Fruit fly (Drosophila melanogaster) whole organism, embryonic: ENCODE data around the gene CG16953.

ENCODE experiments used
- Aef1 ChIP-seq: fragments of 200-800 bp; sonication (Bioruptor generic); IDR thresholded peaks from 3 replicates; pipeline ENCODE4 v1.3.6; 2022; ENCODE audit warnings: missing biosample characterization, missing genetic modification characterization
- Asciz ChIP-seq: fragments of 200-800 bp; sonication (Bioruptor generic); optimal IDR thresholded peaks from 2 replicates; lab custom pipeline; 2017; ENCODE audit warnings: missing biosample characterization, mild to moderate bottlenecking, missing genetic modification characterization, missing genetic modification reagents
- Atf6 ChIP-seq: fragments of 200-800 bp; sonication (Bioruptor generic); IDR thresholded peaks from 2 replicates; pipeline ENCODE4 v1.3.6; 2022; ENCODE audit warnings: missing biosample characterization, missing genetic modification characterization
- Bgb ChIP-seq: fragments of 200-800 bp; sonication (Bioruptor generic); IDR thresholded peaks from 2 replicates; pipeline ENCODE4 v1.3.6; 2022; ENCODE audit warnings: missing biosample characterization, missing genetic modification characterization; ENCODE audit not compliant: partially characterized antibody
- CG11723 ChIP-seq: fragments of 200-800 bp; sonication (Bioruptor generic); optimal IDR thresholded peaks from 2 replicates; lab custom pipeline; 2017; ENCODE audit warnings: missing biosample characterization, mild to moderate bottlenecking, missing genetic modification characterization
- CG12659 ChIP-seq: fragments of 200-800 bp; sonication (Bioruptor generic); optimal IDR thresholded peaks from 3 replicates; lab custom pipeline; 2017; ENCODE audit warnings: mild to moderate bottlenecking, missing biosample characterization, missing genetic modification reagents, missing genetic modification characterization
- CG14050 ChIP-seq: fragments of 200-800 bp; sonication (Bioruptor generic); IDR thresholded peaks from 3 replicates; pipeline ENCODE4 v1.3.6; 2022; ENCODE audit warnings: missing biosample characterization, missing genetic modification characterization
- CG14441 ChIP-seq: fragments of 200-800 bp; sonication (Bioruptor generic); IDR thresholded peaks from 2 replicates; pipeline ENCODE4 v1.3.6; 2022; ENCODE audit warnings: missing biosample characterization, missing genetic modification characterization
- CG14667 ChIP-seq: fragments of 200-800 bp; sonication (Bioruptor generic); IDR thresholded peaks from 2 replicates; pipeline ENCODE4 v1.3.6; 2022; ENCODE audit warnings: missing biosample characterization, missing genetic modification characterization
- CG14710 ChIP-seq: fragments of 200-800 bp; sonication (Bioruptor generic); optimal IDR thresholded peaks from 3 replicates; lab custom pipeline; 2019; ENCODE audit warnings: missing biosample characterization, mild to moderate bottlenecking, missing genetic modification characterization, moderate library complexity
- CG1602 ChIP-seq: fragments of 200-800 bp; sonication (Bioruptor generic); optimal IDR thresholded peaks from 3 replicates; lab custom pipeline; 2016; ENCODE audit warnings: missing biosample characterization, missing genetic modification characterization
- CG17385 ChIP-seq: fragments of 200-800 bp; sonication (Bioruptor generic); optimal IDR thresholded peaks from 3 replicates; lab custom pipeline; 2018; ENCODE audit warnings: missing biosample characterization, mild to moderate bottlenecking, missing genetic modification characterization
- CG18764 ChIP-seq: fragments of 200-800 bp; sonication (Bioruptor generic); optimal IDR thresholded peaks from 3 replicates; lab custom pipeline; 2016; ENCODE audit warnings: missing biosample characterization, missing genetic modification characterization
- CG2116 ChIP-seq: fragments of 200-800 bp; sonication (Bioruptor generic); optimal IDR thresholded peaks from 3 replicates; lab custom pipeline; 2018; ENCODE audit warnings: missing biosample characterization, mild to moderate bottlenecking, missing genetic modification characterization
- CG2889 ChIP-seq: fragments of 200-800 bp; sonication (Bioruptor generic); IDR thresholded peaks from 3 replicates; pipeline ENCODE4 v1.3.6; 2022; ENCODE audit warnings: missing biosample characterization, missing genetic modification characterization
- CG3281 ChIP-seq: fragments of 200-800 bp; sonication (Bioruptor generic); optimal IDR thresholded peaks from 3 replicates; lab custom pipeline; 2017; ENCODE audit warnings: missing biosample characterization, mild to moderate bottlenecking, missing genetic modification characterization
- CG4424 ChIP-seq: fragments of 200-800 bp; sonication (Bioruptor generic); optimal IDR thresholded peaks from 3 replicates; lab custom pipeline; 2016; ENCODE audit warnings: missing biosample characterization, missing genetic modification characterization
- CG5180 ChIP-seq: fragments of 200-800 bp; sonication (Bioruptor generic); optimal IDR thresholded peaks from 3 replicates; lab custom pipeline; 2017; ENCODE audit warnings: missing biosample characterization, missing genetic modification characterization, mild to moderate bottlenecking, moderate library complexity, missing genetic modification reagents
- CG6175 ChIP-seq: fragments of 200-800 bp; sonication (Bioruptor generic); IDR thresholded peaks from 3 replicates; pipeline ENCODE4 v1.3.6; 2022; ENCODE audit warnings: missing biosample characterization, missing genetic modification characterization
- CG6272 ChIP-seq: fragments of 200-800 bp; sonication (Bioruptor generic); IDR thresholded peaks from 2 replicates; pipeline ENCODE4 v1.3.6; 2022; ENCODE audit warnings: missing biosample characterization, missing genetic modification characterization
- CG7372 ChIP-seq: fragments of 200-800 bp; sonication (Bioruptor generic); IDR thresholded peaks from 2 replicates; pipeline ENCODE4 v1.3.6; 2022; ENCODE audit warnings: missing biosample characterization, missing genetic modification characterization
- CG7556 ChIP-seq: fragments of 200-800 bp; sonication (Bioruptor generic); optimal IDR thresholded peaks from 2 replicates; lab custom pipeline; 2017; ENCODE audit warnings: missing biosample characterization, mild to moderate bottlenecking, missing genetic modification characterization
- GATAe ChIP-seq: fragments of 200-800 bp; sonication (Bioruptor generic); conservative IDR thresholded peaks from 2 replicates; pipeline ENCODE4 v1.3.6; 2022; ENCODE audit warnings: missing biosample characterization, missing genetic modification characterization
- MESR4 ChIP-seq: fragments of 200-800 bp; sonication (Bioruptor generic); optimal IDR thresholded peaks from 2 replicates; lab custom pipeline; 2018; ENCODE audit warnings: missing biosample characterization, mild to moderate bottlenecking, missing genetic modification characterization, moderate library complexity
- Myb ChIP-seq: fragments of 200-800 bp; sonication (Bioruptor generic); optimal IDR thresholded peaks from 2 replicates; lab custom pipeline; 2016; ENCODE audit warnings: missing biosample characterization, missing genetic modification characterization
- PHDP ChIP-seq: fragments of 200-800 bp; sonication (Bioruptor generic); optimal IDR thresholded peaks from 3 replicates; lab custom pipeline; 2018; ENCODE audit warnings: missing biosample characterization, mild to moderate bottlenecking, missing genetic modification characterization, moderate library complexity
- Rfx ChIP-seq: fragments of 200-800 bp; sonication (Bioruptor generic); IDR thresholded peaks from 2 replicates; pipeline ENCODE4 v1.3.6; 2022; ENCODE audit warnings: missing biosample characterization, missing genetic modification characterization
- Sox100B ChIP-seq: fragments of 200-800 bp; sonication (Bioruptor generic); optimal IDR thresholded peaks from 3 replicates; lab custom pipeline; 2018; ENCODE audit warnings: missing biosample characterization, mild to moderate bottlenecking, missing genetic modification characterization
- Sry-δ ChIP-seq: fragments of 200-800 bp; sonication (Bioruptor generic); optimal IDR thresholded peaks from 2 replicates; lab custom pipeline; 2016; ENCODE audit warnings: missing biosample characterization, missing genetic modification characterization
- ase ChIP-seq: fragments of 200-800 bp; sonication (Bioruptor generic); IDR thresholded peaks from 3 replicates; pipeline ENCODE4 v1.3.6; 2022; ENCODE audit warnings: missing biosample characterization, missing genetic modification characterization
- bbx ChIP-seq: fragments of 200-800 bp; sonication (Bioruptor generic); IDR thresholded peaks from 2 replicates; pipeline ENCODE4 v1.3.6; 2022; ENCODE audit warnings: missing biosample characterization, missing genetic modification characterization; ENCODE audit not compliant: partially characterized antibody
- br ChIP-seq: fragments of >200 bp; optimal IDR thresholded peaks from 2 replicates; lab custom pipeline; 2017
- dati ChIP-seq: fragments of 200-800 bp; sonication (Bioruptor generic); IDR thresholded peaks from 2 replicates; pipeline ENCODE4 v1.3.6; 2022; ENCODE audit warnings: missing biosample characterization, missing genetic modification characterization
- dysf ChIP-seq: fragments of 200-800 bp; sonication (Bioruptor generic); IDR thresholded peaks from 3 replicates; pipeline ENCODE4 v1.3.6; 2022; ENCODE audit warnings: missing biosample characterization, missing genetic modification characterization
- en ChIP-seq: fragments of 200-800 bp; sonication (Bioruptor generic); optimal IDR thresholded peaks from 2 replicates; lab custom pipeline; 2016; ENCODE audit warnings: missing biosample characterization, missing genetic modification characterization
- exex ChIP-seq: fragments of 200-800 bp; sonication (Bioruptor generic); optimal IDR thresholded peaks from 4 replicates; lab custom pipeline; 2018; ENCODE audit warnings: missing biosample characterization, mild to moderate bottlenecking, missing genetic modification characterization, moderate library complexity
- ftz-f1 ChIP-seq: fragments of 200-800 bp; sonication (Bioruptor generic); optimal IDR thresholded peaks from 2 replicates; lab custom pipeline; 2016; ENCODE audit warnings: missing biosample characterization, missing genetic modification characterization
- insv ChIP-seq, 2 experiments: fragments of 200-800 bp; sonication (Bioruptor generic); optimal IDR thresholded peaks; 3 replicates each; lab custom pipeline; 2016 to 2018; ENCODE audit warnings: missing biosample characterization in 2 of 2, missing genetic modification characterization in 2 of 2
- jing ChIP-seq: fragments of 200-800 bp; sonication (Bioruptor generic); optimal IDR thresholded peaks from 2 replicates; lab custom pipeline; 2018; ENCODE audit warnings: missing biosample characterization, mild to moderate bottlenecking, missing genetic modification characterization
- kah ChIP-seq: fragments of 200-800 bp; sonication (Bioruptor generic); optimal IDR thresholded peaks from 2 replicates; lab custom pipeline; 2018; ENCODE audit warnings: missing biosample characterization, mild to moderate bottlenecking, missing genetic modification characterization
- lbe ChIP-seq: fragments of 200-800 bp; sonication (Bioruptor generic); optimal IDR thresholded peaks from 2 replicates; lab custom pipeline; 2016; ENCODE audit warnings: missing biosample characterization, mild to moderate bottlenecking, missing genetic modification characterization
- nmo ChIP-seq: fragments of 200-800 bp; sonication (Bioruptor generic); optimal IDR thresholded peaks from 2 replicates; lab custom pipeline; 2018; ENCODE audit warnings: missing biosample characterization, mild to moderate bottlenecking, missing genetic modification characterization, moderate library complexity
- prd ChIP-seq, 3 experiments: fragments of >200 bp in 2 of 3; fragments of 200-800 bp in 1 of 3; sonication (Bioruptor generic) in 1 of 3; optimal IDR thresholded peaks in 2 of 3; IDR thresholded peaks in 1 of 3; 2 replicates in 2 of 3; 3 replicates in 1 of 3; pipeline versions ENCODE4 v1.3.6 to Lab custom; 2017 to 2022; ENCODE audit warnings: missing biosample characterization in 1 of 3, missing genetic modification characterization in 1 of 3
- pros ChIP-seq: fragments of 200-800 bp; sonication (Bioruptor generic); optimal IDR thresholded peaks from 3 replicates; lab custom pipeline; 2019; ENCODE audit warnings: missing biosample characterization, mild to moderate bottlenecking, missing genetic modification characterization, moderate library complexity
- pum ChIP-seq: fragments of 200-800 bp; sonication (Bioruptor generic); optimal IDR thresholded peaks from 2 replicates; lab custom pipeline; 2016; ENCODE audit warnings: missing biosample characterization, missing genetic modification characterization
- salm ChIP-seq: fragments of 200-800 bp; sonication (Bioruptor generic); optimal IDR thresholded peaks from 2 replicates; lab custom pipeline; 2018; ENCODE audit warnings: missing biosample characterization, mild to moderate bottlenecking, missing genetic modification characterization
- slbo ChIP-seq: fragments of 200-800 bp; sonication (Bioruptor generic); IDR thresholded peaks from 2 replicates; pipeline ENCODE4 v1.3.6; 2022; ENCODE audit warnings: missing biosample characterization, missing genetic modification characterization
- sna ChIP-seq: fragments of 200-800 bp; sonication (Bioruptor generic); IDR thresholded peaks from 2 replicates; pipeline ENCODE4 v1.3.6; 2022; ENCODE audit warnings: missing biosample characterization, missing genetic modification characterization; ENCODE audit not compliant: partially characterized antibody
- stwl ChIP-seq: fragments of 200-800 bp; sonication (Bioruptor generic); optimal IDR thresholded peaks from 3 replicates; lab custom pipeline; 2018; ENCODE audit warnings: missing biosample characterization, mild to moderate bottlenecking, missing genetic modification characterization, moderate library complexity
- vnd ChIP-seq: fragments of 200-800 bp; sonication (Bioruptor generic); IDR thresholded peaks from 3 replicates; pipeline ENCODE4 v1.3.6; 2022; ENCODE audit warnings: missing biosample characterization, missing genetic modification characterization; ENCODE audit not compliant: partially characterized antibody
- zf30C ChIP-seq: fragments of 200-800 bp; sonication (Bioruptor generic); optimal IDR thresholded peaks from 3 replicates; lab custom pipeline; 2018; ENCODE audit warnings: missing biosample characterization, mild to moderate bottlenecking, missing genetic modification characterization

Gene CG16953

dm6 chr3R:20621805-20622286 is 36.2 kb upstream of the CG16953 start, which contains the start of gene H (continued):
- TF ChIP-seq CG4424 (GFP tag; lab: Kevin White, UChicago) (no peak), Atf6 (no peak), CG14441 (GFP tag; lab: Robert Waterston, UW) (no peak), br (lab: Kevin White, UChicago) (no peak), sna (GFP tag; lab: Robert Waterston, UW) (no peak), pros (GFP tag; lab: Kevin White, UChicago) (no peak), Sox100B (GFP tag; lab: Kevin White, UChicago) (no peak), CG1602 (GFP tag; lab: Kevin White, UChicago) (no peak), stwl (tag; lab: Kevin White, UChicago) (peak; percentile 78), salm (tag; lab: Kevin White, UChicago) (no peak), pum (GFP tag; lab: Kevin White, UChicago) (no peak), CG14050 (GFP tag; lab: Robert Waterston, UW) (no peak), CG6175 (no peak), CG18764 (GFP tag; lab: Kevin White, UChicago) (no peak), Sry-δ (GFP tag; lab: Kevin White, UChicago) (peak; percentile 10), CG7556 (GFP tag; lab: Kevin White, UChicago) (no peak), slbo (GFP tag; lab: Robert Waterston, UW) (no peak), CG14667 (no peak), nmo (GFP tag; lab: Kevin White, UChicago) (no peak), GATAe (no peak), CG3281 (GFP tag; lab: Kevin White, UChicago) (no peak), Asciz (GFP tag; lab: Kevin White, UChicago) (no peak), Myb (GFP tag; lab: Kevin White, UChicago) (peak; percentile 83), bbx (GFP tag; lab: Robert Waterston, UW) (no peak; the same call in 1 of the 2 replicates), CG14710 (tag; lab: Kevin White, UChicago) (peak; percentile 36), exex (no peak), dati (GFP tag; lab: Robert Waterston, UW) (no peak), jing (no peak), Rfx (GFP tag; lab: Robert Waterston, UW) (no peak), CG11723 (no peak), ftz-f1 (GFP tag; lab: Kevin White, UChicago) (no peak), CG7372 (GFP tag; lab: Robert Waterston, UW) (no peak), prd (optimal IDR thresholded peaks at IDR 0.05; lab: Kevin White, UChicago) (no peak), prd (GFP tag; IDR thresholded peaks at IDR 0.05; lab: Robert Waterston, UW) (no peak), PHDP (no peak), CG17385 (GFP tag; lab: Kevin White, UChicago) (no peak), vnd (no peak), Aef1 (GFP tag; lab: Robert Waterston, UW) (no peak), MESR4 (GFP tag; lab: Kevin White, UChicago) (peak; percentile 78), zf30C (GFP tag; lab: Kevin White, UChicago) (no peak), en (GFP tag; lab: Kevin White, UChicago) (no peak), CG2889 (GFP tag; lab: Robert Waterston, UW) (no peak), kah (no peak), Bgb (GFP tag; lab: Robert Waterston, UW) (peak; percentile 41; the same call in 1 of the 2 replicates), dysf (GFP tag; lab: Robert Waterston, UW) (no peak), ase (no peak), CG6272 (GFP tag; lab: Robert Waterston, UW) (no peak), CG2116 (GFP tag; lab: Kevin White, UChicago) (peak; percentile 47), insv (GFP tag; optimal IDR thresholded peaks at IDR 0.05; lab: Kevin White, UChicago) (no peak), CG12659 (peak; percentile 64), lbe (GFP tag; lab: Kevin White, UChicago) (no peak), CG5180 (GFP tag; lab: Kevin White, UChicago) (no peak)
